Fruit fly (Drosophila melanogaster) whole organism, adult: ENCODE results near the gene GMF.

Experiments
- CG12768 ChIP-seq: fragments of 200-800 bp; sonication (Bioruptor generic); optimal IDR thresholded peaks from 2 replicates; lab custom pipeline; 2017; ENCODE audit warnings: missing biosample characterization, missing genetic modification characterization, mild to moderate bottlenecking, moderate library complexity, missing genetic modification reagents
- CG1620 ChIP-seq: fragments of 200-800 bp; sonication (Bioruptor generic); optimal IDR thresholded peaks from 2 replicates; lab custom pipeline; 2016; ENCODE audit warnings: missing biosample characterization, missing genetic modification characterization
- CG33017 ChIP-seq: fragments of 200-800 bp; sonication (Bioruptor generic); optimal IDR thresholded peaks from 2 replicates; lab custom pipeline; 2018; ENCODE audit warnings: missing biosample characterization, mild to moderate bottlenecking, missing genetic modification characterization, moderate library complexity
- CG5204 ChIP-seq: fragments of 200-800 bp; sonication (Bioruptor generic); optimal IDR thresholded peaks from 2 replicates; lab custom pipeline; 2016; ENCODE audit warnings: missing biosample characterization, missing genetic modification characterization
- CG7101 ChIP-seq: fragments of 200-800 bp; sonication (Bioruptor generic); optimal IDR thresholded peaks from 2 replicates; lab custom pipeline; 2018; ENCODE audit warnings: missing biosample characterization, mild to moderate bottlenecking, missing genetic modification characterization, moderate library complexity
- Clk ChIP-seq: fragments of 200-800 bp; sonication (Bioruptor generic); optimal IDR thresholded peaks from 2 replicates; lab custom pipeline; 2017; ENCODE audit warnings: missing biosample characterization, missing genetic modification characterization
- Crg-1 ChIP-seq: fragments of 200-800 bp; sonication (Bioruptor generic); optimal IDR thresholded peaks from 2 replicates; lab custom pipeline; 2016; ENCODE audit warnings: missing biosample characterization, missing genetic modification characterization
- Hr96 ChIP-seq: fragments of 200-800 bp; sonication (Bioruptor generic); optimal IDR thresholded peaks from 2 replicates; lab custom pipeline; 2016; ENCODE audit warnings: missing biosample characterization, missing genetic modification characterization
- cic ChIP-seq: fragments of 200-800 bp; sonication (Bioruptor generic); optimal IDR thresholded peaks from 2 replicates; lab custom pipeline; 2017; ENCODE audit warnings: missing biosample characterization, mild to moderate bottlenecking, missing genetic modification characterization, moderate library complexity
- cnc ChIP-seq, 2 experiments: fragments of >200 bp; optimal IDR thresholded peaks; 2 replicates each; lab custom pipeline; 2017
- kay ChIP-seq: fragments of 200-800 bp; sonication (Bioruptor generic); peaks from one replicate; lab custom pipeline; 2016; ENCODE audit warnings: missing biosample characterization, missing genetic modification characterization, borderline replicate concordance
- ovo ChIP-seq: fragments of 200-800 bp; sonication (Bioruptor generic); optimal IDR thresholded peaks from 2 replicates; lab custom pipeline; 2016; ENCODE audit warnings: missing biosample characterization, missing genetic modification characterization
- toe ChIP-seq: fragments of 200-800 bp; sonication (Bioruptor generic); optimal IDR thresholded peaks from 2 replicates; lab custom pipeline; 2016; ENCODE audit warnings: missing biosample characterization, missing genetic modification characterization

DNA sequence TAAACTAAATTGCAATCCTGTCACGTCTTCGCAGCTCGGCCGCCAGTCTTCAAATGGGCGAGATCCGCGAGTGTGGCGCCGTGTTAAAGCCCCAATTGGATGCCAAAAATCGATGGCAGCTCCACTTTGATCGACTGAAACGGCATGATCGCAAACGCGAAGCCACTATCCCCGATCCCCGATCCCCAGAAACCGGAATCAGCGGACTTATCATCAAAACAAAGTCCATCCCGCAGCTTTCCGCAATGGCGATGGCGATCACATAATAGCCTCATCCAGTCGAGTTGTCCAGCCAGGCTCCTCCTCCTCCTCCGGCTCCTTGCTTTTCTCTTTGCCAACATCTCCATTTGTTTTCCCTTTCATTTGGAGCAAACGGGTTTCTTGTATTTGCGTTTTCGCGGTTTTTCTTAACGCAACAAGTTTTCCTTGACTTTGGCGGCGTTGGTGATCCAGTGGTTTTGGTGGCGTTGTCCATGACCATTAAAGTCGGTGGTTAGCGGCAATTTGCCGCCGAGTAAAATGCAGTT lies 9.7 kb downstream of the GMF start, which contains the start of gene CG13258:
- no peak for TF ChIP-seq Hr96 (GFP tag; lab: Kevin White, UChicago)
- TF ChIP-seq kay (GFP tag; lab: Kevin White, UChicago) = no peak
- TF ChIP-seq Clk (GFP tag; lab: Kevin White, UChicago) = no peak
- no peak for TF ChIP-seq CG7101 (tag; lab: Kevin White, UChicago)
- TF ChIP-seq CG1620 (GFP tag; lab: Kevin White, UChicago) = no peak
- no peak for TF ChIP-seq toe (GFP tag; lab: Kevin White, UChicago)
- no peak for TF ChIP-seq CG12768 (GFP tag; lab: Kevin White, UChicago)
- no peak for TF ChIP-seq ovo (GFP tag; lab: Kevin White, UChicago)
- no peak for TF ChIP-seq cic (GFP tag; lab: Kevin White, UChicago)
- no peak for TF ChIP-seq cnc (optimal IDR thresholded peaks at IDR 0.05; lab: Kevin White, UChicago)
- no peak for TF ChIP-seq CG33017 (tag; lab: Kevin White, UChicago)
- no peak for TF ChIP-seq Crg-1 (GFP tag; lab: Kevin White, UChicago)
- no peak for TF ChIP-seq CG5204 (GFP tag; lab: Kevin White, UChicago)
